Fruit fly (Drosophila melanogaster) Kc167 (cell line): ENCODE results near the gene dlp.

ENCODE experiments used
- Myc ChIP-seq: fragments of >200 bp; optimal IDR thresholded peaks from 2 replicates; lab custom pipeline; 2017; ENCODE audit warnings: missing external identifiers
- Sin3A ChIP-seq: fragments of >200 bp; optimal IDR thresholded peaks from 2 replicates; lab custom pipeline; 2018; ENCODE audit warnings: missing external identifiers
- h ChIP-seq: fragments of >200 bp; optimal IDR thresholded peaks from 3 replicates; lab custom pipeline; 2018; ENCODE audit warnings: missing external identifiers
- insv ChIP-seq: fragments of >200 bp; optimal IDR thresholded peaks from 3 replicates; lab custom pipeline; 2018; ENCODE audit warnings: missing external identifiers
- psq ChIP-seq: fragments of >200 bp; optimal IDR thresholded peaks from 2 replicates; lab custom pipeline; 2017; ENCODE audit warnings: missing external identifiers
- ttk ChIP-seq: sonication (Bioruptor generic); optimal IDR thresholded peaks from 2 replicates; lab custom pipeline; 2017; ENCODE audit warnings: missing external identifiers

Gene dlp

dm6 chr3L:14640814-14641317 lies 8.5 kb downstream of the dlp start:
- no peak for TF ChIP-seq insv (lab: Kevin White, UChicago)
- TF ChIP-seq h (lab: Kevin White, UChicago), result no peak
- no peak for TF ChIP-seq Sin3A (lab: Kevin White, UChicago)
- no peak for TF ChIP-seq psq
- TF ChIP-seq Myc, result no peak
- TF ChIP-seq ttk, result no peak

- TF ChIP-seq h (lab: Kevin White, UChicago), result no peak
- TF ChIP-seq Myc, result no peak
- no peak for TF ChIP-seq psq
- TF ChIP-seq ttk, result no peak
- TF ChIP-seq Sin3A (lab: Kevin White, UChicago), result no peak
- TF ChIP-seq insv (lab: Kevin White, UChicago), result no peak
Measured at dm6 chr3L:14641969-14642485, 9.6 kb downstream of the dlp start.

- TF ChIP-seq h (lab: Kevin White, UChicago), result no peak
- TF ChIP-seq psq, result no peak
- TF ChIP-seq Myc, result no peak
- no peak for TF ChIP-seq Sin3A (lab: Kevin White, UChicago)
- no peak for TF ChIP-seq ttk
- TF ChIP-seq insv (lab: Kevin White, UChicago), result no peak
Measured at dm6 chr3L:14642820-14643219, 10.4 kb downstream of the dlp start.

- no peak for TF ChIP-seq Sin3A (lab: Kevin White, UChicago)
- no peak for TF ChIP-seq Myc
- no peak for TF ChIP-seq ttk
- no peak for TF ChIP-seq insv (lab: Kevin White, UChicago)
- no peak for TF ChIP-seq psq
- no peak for TF ChIP-seq h (lab: Kevin White, UChicago)
Measured at dm6 chr3L:14643692-14644091, 11.3 kb downstream of the dlp start.

- no peak for TF ChIP-seq ttk
- no peak for TF ChIP-seq Myc
- TF ChIP-seq psq, result no peak
- TF ChIP-seq Sin3A (lab: Kevin White, UChicago), result no peak
- no peak for TF ChIP-seq h (lab: Kevin White, UChicago)
- no peak for TF ChIP-seq insv (lab: Kevin White, UChicago)
Measured at dm6 chr3L:14645120-14645519, 12.7 kb downstream of the dlp start.

- no peak for TF ChIP-seq insv (lab: Kevin White, UChicago)
- no peak for TF ChIP-seq psq
- no peak for TF ChIP-seq h (lab: Kevin White, UChicago)
- TF ChIP-seq Myc, result no peak
- TF ChIP-seq ttk, result no peak
- no peak for TF ChIP-seq Sin3A (lab: Kevin White, UChicago)
Measured at dm6 chr3L:14645934-14646333, 13.5 kb downstream of the dlp start.

dm6 chr3L:14647210-14647869 lies 14.9 kb downstream of the dlp start:
- no peak for TF ChIP-seq ttk
- TF ChIP-seq Sin3A (lab: Kevin White, UChicago), result no peak
- no peak for TF ChIP-seq h (lab: Kevin White, UChicago)
- TF ChIP-seq Myc, result no peak
- no peak for TF ChIP-seq psq
- no peak for TF ChIP-seq insv (lab: Kevin White, UChicago)

dm6 chr3L:14648922-14649321 lies 16.5 kb downstream of the dlp start:
- TF ChIP-seq ttk, result no peak
- TF ChIP-seq Sin3A (lab: Kevin White, UChicago), result no peak
- TF ChIP-seq Myc, result no peak
- no peak for TF ChIP-seq insv (lab: Kevin White, UChicago)
- no peak for TF ChIP-seq h (lab: Kevin White, UChicago)
- no peak for TF ChIP-seq psq

dm6 chr3L:14650348-14650747 lies 17.9 kb downstream of the dlp start:
- TF ChIP-seq ttk (no peak), Sin3A (lab: Kevin White, UChicago) (no peak), insv (lab: Kevin White, UChicago) (no peak), h (lab: Kevin White, UChicago) (no peak), psq (no peak), Myc (no peak)

dm6 chr3L:14652554-14652953 lies 20.2 kb downstream of the dlp start:
- TF ChIP-seq Myc (no peak), h (lab: Kevin White, UChicago) (no peak), Sin3A (lab: Kevin White, UChicago) (no peak), psq (no peak), ttk (no peak), insv (lab: Kevin White, UChicago) (no peak)

- no peak for TF ChIP-seq h (lab: Kevin White, UChicago)
- no peak for TF ChIP-seq Myc
- TF ChIP-seq psq, result no peak
- no peak for TF ChIP-seq insv (lab: Kevin White, UChicago)
- TF ChIP-seq Sin3A (lab: Kevin White, UChicago), result no peak
- TF ChIP-seq ttk, result no peak
Measured at dm6 chr3L:14654737-14655136, 22.3 kb downstream of the dlp start.

- TF ChIP-seq Myc, result no peak
- TF ChIP-seq ttk, result no peak
- TF ChIP-seq Sin3A (lab: Kevin White, UChicago), result no peak
- TF ChIP-seq h (lab: Kevin White, UChicago), result no peak
- no peak for TF ChIP-seq insv (lab: Kevin White, UChicago)
- no peak for TF ChIP-seq psq
Measured at dm6 chr3L:14655178-14655577, 22.8 kb downstream of the dlp start.

dm6 chr3L:14655681-14656080 lies 23.3 kb downstream of the dlp start:
- TF ChIP-seq psq, result no peak
- no peak for TF ChIP-seq Myc
- no peak for TF ChIP-seq h (lab: Kevin White, UChicago)
- TF ChIP-seq Sin3A (lab: Kevin White, UChicago), result no peak
- no peak for TF ChIP-seq insv (lab: Kevin White, UChicago)
- no peak for TF ChIP-seq ttk
